Worm (Caenorhabditis elegans) whole organism, L1 larva: ENCODE measurements around the gene T26H5.9.
A peak's percentile ranks its signal among the peaks of the same experiment; 100 is the strongest.

Source experiments
- C34B4.2 ChIP-seq: sonication (generic microtip); optimal IDR thresholded peaks from 2 replicates; lab custom pipeline; 2017; ENCODE audit warnings: mild to moderate bottlenecking, missing genetic modification characterization, missing compliant biosample characterization
- Y116A8C.19 ChIP-seq: sonication (generic microtip); optimal IDR thresholded peaks from 2 replicates; lab custom pipeline; 2016; ENCODE audit warnings: missing compliant biosample characterization, missing genetic modification characterization, borderline replicate concordance
- aha-1 ChIP-seq: fragments of 150-350 bp; optimal IDR thresholded peaks from 2 replicates; lab custom pipeline; 2014; ENCODE audit warnings: missing biosample characterization, missing genetic modification characterization
- aly-2 ChIP-seq: fragments of 150-350 bp; optimal IDR thresholded peaks from 2 replicates; lab custom pipeline; 2014; ENCODE audit warnings: missing biosample characterization, missing genetic modification characterization
- ceh-63 ChIP-seq: fragments of 200-800 bp; sonication (Bioruptor generic); optimal IDR thresholded peaks from 2 replicates; lab custom pipeline; 2018; ENCODE audit warnings: mild to moderate bottlenecking, missing genetic modification characterization, missing compliant biosample characterization
- dsc-1 ChIP-seq: sonication (generic microtip); optimal IDR thresholded peaks from 2 replicates; lab custom pipeline; 2016; ENCODE audit warnings: mild to moderate bottlenecking, missing genetic modification characterization, missing compliant biosample characterization
- efl-1 ChIP-seq, 4 experiments: fragments of 150-350 bp; optimal IDR thresholded peaks in 3 of 4; peaks in 1 of 4; 1 replicate in 1 of 4; 2 replicates in 3 of 4; lab custom pipeline; 2014; ENCODE audit warnings: missing biosample characterization in 2 of 4, missing genetic modification characterization in 2 of 4, missing genetic modification reagents in 2 of 4
- egl-27 ChIP-seq, 2 experiments: fragments of 150-350 bp in 1 of 2; sonication (generic microtip); optimal IDR thresholded peaks; 3 replicates each; lab custom pipeline; 2017 to 2018; ENCODE audit warnings: missing biosample characterization in 2 of 2, missing genetic modification characterization in 2 of 2, missing genetic modification reagents in 2 of 2
- elt-2 ChIP-seq: sonication (generic microtip); optimal IDR thresholded peaks from 2 replicates; lab custom pipeline; 2016; ENCODE audit warnings: missing genetic modification characterization, mild to moderate bottlenecking, inconsistent platforms, missing compliant biosample characterization, missing genetic modification reagents
- ets-5 ChIP-seq: fragments of 200-800 bp; sonication (Bioruptor generic); IDR thresholded peaks from 2 replicates; pipeline ENCODE4 v1.3.6; 2022; ENCODE audit warnings: missing genetic modification characterization, missing compliant biosample characterization
- hlh-17 ChIP-seq: fragments of 200-800 bp; sonication (Bioruptor generic); optimal IDR thresholded peaks from 2 replicates; lab custom pipeline; 2018; ENCODE audit warnings: missing genetic modification characterization, mild to moderate bottlenecking, missing compliant biosample characterization, moderate library complexity, borderline replicate concordance
- hlh-4 ChIP-seq: sonication (generic microtip); optimal IDR thresholded peaks from 2 replicates; lab custom pipeline; 2016; ENCODE audit warnings: mild to moderate bottlenecking, missing genetic modification characterization, missing compliant biosample characterization
- hpl-2 ChIP-seq: fragments of 150-350 bp; optimal IDR thresholded peaks from 2 replicates; lab custom pipeline; 2014; ENCODE audit warnings: missing biosample characterization, missing genetic modification reagents, missing genetic modification characterization
- lin-35 ChIP-seq, 2 experiments: fragments of 150-350 bp; optimal IDR thresholded peaks; 2 replicates each; lab custom pipeline; 2014; ENCODE audit warnings: missing biosample characterization in 2 of 2, missing genetic modification characterization in 2 of 2, missing genetic modification reagents in 2 of 2
- lin-39 ChIP-seq: fragments of 150-350 bp; optimal IDR thresholded peaks from 2 replicates; lab custom pipeline; 2014; ENCODE audit warnings: missing biosample characterization, missing genetic modification reagents, missing genetic modification characterization
- lir-3 ChIP-seq: sonication (generic microtip); optimal IDR thresholded peaks from 2 replicates; lab custom pipeline; 2016; ENCODE audit warnings: mild to moderate bottlenecking, missing genetic modification characterization, moderate library complexity, missing compliant biosample characterization; ENCODE audit not compliant: poor library complexity
- nhr-11 ChIP-seq: fragments of 150-350 bp; optimal IDR thresholded peaks from 2 replicates; lab custom pipeline; 2014; ENCODE audit warnings: missing biosample characterization, missing genetic modification characterization
- nhr-12 ChIP-seq: sonication (generic microtip); optimal IDR thresholded peaks from 2 replicates; lab custom pipeline; 2017; ENCODE audit warnings: missing biosample characterization, missing genetic modification characterization
- nhr-237 ChIP-seq: fragments of 150-350 bp; optimal IDR thresholded peaks from 2 replicates; lab custom pipeline; 2014; ENCODE audit warnings: missing biosample characterization, missing genetic modification characterization
- nhr-71 ChIP-seq: sonication (generic microtip); optimal IDR thresholded peaks from 2 replicates; lab custom pipeline; 2016; ENCODE audit warnings: mild to moderate bottlenecking, missing genetic modification characterization, moderate library complexity, missing compliant biosample characterization
- nhr-84 ChIP-seq: sonication (generic microtip); optimal IDR thresholded peaks from 2 replicates; lab custom pipeline; 2017; ENCODE audit warnings: missing biosample characterization, missing genetic modification characterization
- pax-3 ChIP-seq: fragments of 200-800 bp; sonication (Bioruptor generic); optimal IDR thresholded peaks from 2 replicates; lab custom pipeline; 2018; ENCODE audit warnings: mild to moderate bottlenecking, missing genetic modification characterization, moderate library complexity, missing compliant biosample characterization
- pqm-1 ChIP-seq: sonication (generic microtip); optimal IDR thresholded peaks from 3 replicates; lab custom pipeline; 2017; ENCODE audit warnings: missing biosample characterization, missing genetic modification characterization
- rnt-1 ChIP-seq: sonication (generic microtip); optimal IDR thresholded peaks from 2 replicates; lab custom pipeline; 2016; ENCODE audit warnings: mild to moderate bottlenecking, missing genetic modification characterization, moderate library complexity, missing compliant biosample characterization
- snpc-4 ChIP-seq: fragments of 150-350 bp; optimal IDR thresholded peaks from 2 replicates; lab custom pipeline; 2014; ENCODE audit warnings: missing biosample characterization, missing genetic modification characterization
- sox-4 ChIP-seq: sonication (generic microtip); optimal IDR thresholded peaks from 2 replicates; lab custom pipeline; 2016; ENCODE audit warnings: missing genetic modification characterization, missing compliant biosample characterization
- sup-37 ChIP-seq: fragments of 200-800 bp; sonication (Bioruptor generic); optimal IDR thresholded peaks from 2 replicates; lab custom pipeline; 2018; ENCODE audit warnings: mild to moderate bottlenecking, missing genetic modification characterization, missing compliant biosample characterization
- unc-130 ChIP-seq: fragments of 150-350 bp; optimal IDR thresholded peaks from 2 replicates; lab custom pipeline; 2017; ENCODE audit warnings: missing biosample characterization, missing genetic modification characterization, inconsistent platforms
- unc-30 ChIP-seq: sonication (generic microtip); optimal IDR thresholded peaks from 2 replicates; lab custom pipeline; 2017; ENCODE audit warnings: missing biosample characterization, missing genetic modification characterization
- unc-86 ChIP-seq: sonication (generic microtip); optimal IDR thresholded peaks from 2 replicates; lab custom pipeline; 2016; ENCODE audit warnings: missing genetic modification characterization, missing compliant biosample characterization
- zag-1 ChIP-seq: fragments of 150-350 bp; optimal IDR thresholded peaks from 2 replicates; lab custom pipeline; 2014; ENCODE audit warnings: missing biosample characterization, missing genetic modification characterization
- zip-4 ChIP-seq: fragments of 200-800 bp; sonication (Bioruptor generic); optimal IDR thresholded peaks from 2 replicates; lab custom pipeline; 2018; ENCODE audit warnings: mild to moderate bottlenecking, missing genetic modification characterization, moderate library complexity, missing compliant biosample characterization
- ztf-11 ChIP-seq, 2 experiments: sonication (generic microtip); optimal IDR thresholded peaks; 2 replicates each; lab custom pipeline; 2016 to 2017; ENCODE audit warnings: missing genetic modification characterization in 2 of 2, missing biosample characterization in 1 of 2, missing compliant biosample characterization in 1 of 2

T26H5.9 gene

ce11 chrV:15432457-15432856 is 12.3 kb upstream of the T26H5.9 start, which contains the start of gene T26H5.8:
Gene T26H5.8, minus strand, starts transcription at chrV:15432726.
- no peak for TF ChIP-seq zip-4 (GFP tag; lab: Kevin White, UChicago)
- peak; percentile 41 for TF ChIP-seq elt-2 (tag; lab: Kevin White, UChicago)
- TF ChIP-seq hlh-4 = no peak
- no peak for TF ChIP-seq egl-27 (tag; optimal IDR thresholded peaks at IDR 0.05; lab: Kevin White, UChicago)
- TF ChIP-seq pax-3 (tag; lab: Kevin White, UChicago) = no peak
- TF ChIP-seq zag-1 (tag; lab: Kevin White, UChicago) = no peak
- TF ChIP-seq Y116A8C.19 = no peak
- no peak for TF ChIP-seq efl-1 (optimal IDR thresholded peaks at IDR 0.05; lab: Kevin White, UChicago)
- peak in 1 of 2 experiments; percentile 4 for TF ChIP-seq efl-1 (GFP tag; optimal IDR thresholded peaks at IDR 0.05 in 1 of 2; lab: Kevin White, UChicago)
- TF ChIP-seq unc-130 (tag; lab: Kevin White, UChicago) = no peak
- no peak for TF ChIP-seq dsc-1
- TF ChIP-seq nhr-11 (tag; lab: Kevin White, UChicago) = no peak
- TF ChIP-seq pqm-1 (tag; lab: Kevin White, UChicago) = peak; percentile 46
- no peak for TF ChIP-seq unc-30 (tag; lab: Kevin White, UChicago)
- TF ChIP-seq nhr-84 (tag; lab: Kevin White, UChicago) = no peak
- TF ChIP-seq lir-3 (tag; lab: Kevin White, UChicago) = no peak
- TF ChIP-seq ets-5 (GFP tag; lab: Robert Waterston, UW) = no peak
- no peak for TF ChIP-seq aly-2
- TF ChIP-seq rnt-1 (tag; lab: Kevin White, UChicago) = no peak
- TF ChIP-seq lin-35 (GFP tag; optimal IDR thresholded peaks at IDR 0.05; lab: Kevin White, UChicago) = peak in 1 of 2 experiments; percentile 25
- TF ChIP-seq nhr-71 (tag; lab: Kevin White, UChicago) = no peak

- TF ChIP-seq C34B4.2 (tag; lab: Kevin White, UChicago) (no peak), elt-2 (tag; lab: Kevin White, UChicago) (peak; percentile 36)
Observed at ce11 chrV:15434647-15435046, 10.1 kb upstream of the T26H5.9 start.

- TF ChIP-seq nhr-237 (no peak), snpc-4 (no peak), ceh-63 (GFP tag; lab: Kevin White, UChicago) (no peak), elt-2 (tag; lab: Kevin White, UChicago) (peak; percentile 61)
Observed at ce11 chrV:15436133-15436532, 8.6 kb upstream of the T26H5.9 start.

ce11 chrV:15442384-15442783 is 2.3 kb upstream of the T26H5.9 start:
- TF ChIP-seq hlh-17 (no peak), hlh-4 (no peak), lin-39 (tag; lab: Kevin White, UChicago) (no peak)

- TF ChIP-seq nhr-12 (tag; lab: Kevin White, UChicago) (no peak), hpl-2 (GFP tag; lab: Kevin White, UChicago) (no peak), hlh-17 (no peak), dsc-1 (no peak), unc-86 (tag; lab: Kevin White, UChicago) (no peak), sox-4 (no peak), aha-1 (tag; lab: Kevin White, UChicago) (no peak)
Observed at ce11 chrV:15443708-15444107, 1.0 kb upstream of the T26H5.9 start, which contains the start of gene T26H5.10. Gene T26H5.10, minus strand, starts transcription at chrV:15443808.

ce11 chrV:15444188-15444587 is 528 bp upstream of the T26H5.9 start, which contains the start of gene T26H5.11:
Gene T26H5.11, minus strand, starts transcription at chrV:15444288.
- TF ChIP-seq ztf-11 (tag; optimal IDR thresholded peaks at IDR 0.05; lab: Kevin White, UChicago) (no peak), sup-37 (GFP tag; lab: Kevin White, UChicago) (no peak), lin-35 (GFP tag; optimal IDR thresholded peaks at IDR 0.05; lab: Kevin White, UChicago) (no peak), Y116A8C.19 (no peak), aha-1 (tag; lab: Kevin White, UChicago) (no peak), C34B4.2 (tag; lab: Kevin White, UChicago) (no peak)
- TF ChIP-seq, all 84 proteins: peak for 0
